Fruit fly (Drosophila melanogaster): ENCODE data around the gene Cad86C.

- no peak for TF ChIP-seq CG8478 (optimal IDR thresholded peaks at IDR 0.05)
- no peak for TF ChIP-seq usp (GFP tag; optimal IDR thresholded peaks at IDR 0.05)
- TF ChIP-seq Dll (optimal IDR thresholded peaks at IDR 0.05) = no peak
- no peak for TF ChIP-seq psq (optimal IDR thresholded peaks at IDR 0.05)
- TF ChIP-seq EcR (GFP tag; optimal IDR thresholded peaks at IDR 0.05) = no peak
Measured at dm6 chr3R:10872148-10872783, 45.4 kb downstream of the Cad86C start, which contains the start of gene Fdh.

All from whole organism.